Fruit fly (Drosophila melanogaster): Measurements from ENCODE around the gene CG5131.
A peak's percentile ranks its signal among the peaks of the same experiment; 100 is the strongest.

The CG5131 gene

DNA sequence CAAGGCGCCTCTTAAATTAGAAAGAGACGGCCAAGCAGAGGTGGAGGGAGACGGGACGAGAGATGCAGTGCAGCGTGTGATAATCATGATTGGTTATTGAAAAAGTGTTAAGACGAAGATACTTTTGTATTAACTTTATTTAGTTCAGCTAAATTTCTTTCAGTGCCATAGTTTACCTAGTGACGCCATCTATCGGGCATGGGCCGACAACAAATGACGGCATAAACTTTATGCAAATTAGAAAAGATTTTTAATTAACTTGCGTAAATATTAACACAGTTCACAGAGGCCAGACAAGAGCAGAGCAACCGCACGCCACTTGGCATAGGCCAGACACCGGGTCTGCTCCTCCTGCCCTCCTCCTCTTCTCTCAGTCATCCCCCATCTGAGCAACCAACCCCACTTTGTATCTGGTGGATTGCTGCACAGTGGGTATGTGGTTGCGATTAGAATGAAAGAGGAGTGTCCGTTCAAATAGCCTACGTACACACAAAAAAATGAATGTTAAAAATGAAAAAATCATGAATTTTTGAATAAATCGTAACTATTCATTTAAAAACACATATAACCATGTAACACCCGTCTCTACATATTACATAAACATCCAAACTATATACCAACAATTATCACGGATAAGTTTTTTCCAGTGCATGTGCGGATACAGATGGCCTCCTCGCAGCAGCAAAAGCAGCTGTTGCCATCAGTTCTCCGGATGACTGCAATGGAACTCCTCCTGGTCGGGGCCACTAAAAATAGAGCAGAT, 18.2 kb upstream of the CG5131 start (continued):
- TF ChIP-seq CG32006 (GFP tag; optimal IDR thresholded peaks at IDR 0.05): peak; percentile 85
- peak; percentile 54 for TF ChIP-seq lz (GFP tag; optimal IDR thresholded peaks at IDR 0.05)
- TF ChIP-seq CG10669 (GFP tag; optimal IDR thresholded peaks at IDR 0.05): peak; percentile 74
- TF ChIP-seq dac (GFP tag; optimal IDR thresholded peaks at IDR 0.05): peak; percentile 31
- peak; percentile 81 for TF ChIP-seq CG6276 (GFP tag; optimal IDR thresholded peaks at IDR 0.05)
- peak; percentile 91 for TF ChIP-seq net (GFP tag; optimal IDR thresholded peaks at IDR 0.05)
- peak; percentile 84 for TF ChIP-seq achi (GFP tag; optimal IDR thresholded peaks at IDR 0.05)
- peak; percentile 55 for TF ChIP-seq cyc (GFP tag; optimal IDR thresholded peaks at IDR 0.05)
- peak; percentile 69 for TF ChIP-seq CG8632 (GFP tag; optimal IDR thresholded peaks at IDR 0.05)
- peak; percentile 80 for TF ChIP-seq Sox14 (GFP tag; optimal IDR thresholded peaks at IDR 0.05)
- TF ChIP-seq CG11762 (GFP tag; optimal IDR thresholded peaks at IDR 0.05; ENCODE audit: insufficient read depth): peak; percentile 59
- peak; percentile 79 for TF ChIP-seq CG11294 (GFP tag; IDR thresholded peaks at IDR 0.05)
- peak; percentile 50 for TF ChIP-seq topi (GFP tag; optimal IDR thresholded peaks at IDR 0.05)
- TF ChIP-seq CG11902 (GFP tag; optimal IDR thresholded peaks at IDR 0.05): peak; percentile 45
- no peak for TF ChIP-seq svp (GFP tag)
- TF ChIP-seq fkh (GFP tag; optimal IDR thresholded peaks at IDR 0.05): no peak
- peak; percentile 57 for TF ChIP-seq CG7368 (GFP tag; optimal IDR thresholded peaks at IDR 0.05)
- TF ChIP-seq salr (GFP tag; optimal IDR thresholded peaks at IDR 0.05): peak; percentile 47 to 75
- TF ChIP-seq Ets21C (GFP tag; optimal IDR thresholded peaks at IDR 0.05): peak; percentile 22
- peak; percentile 88 for TF ChIP-seq CG10631 (GFP tag; optimal IDR thresholded peaks at IDR 0.05)
- peak; percentile 91 for TF ChIP-seq CG15336 (GFP tag; IDR thresholded peaks at IDR 0.05)
- peak; percentile 81 for TF ChIP-seq pdm3 (GFP tag; optimal IDR thresholded peaks at IDR 0.05)
- TF ChIP-seq CG31627 (GFP tag; optimal IDR thresholded peaks at IDR 0.05): peak; percentile 49
- TF ChIP-seq Lpt (GFP tag; optimal IDR thresholded peaks at IDR 0.05): peak; percentile 82
- TF ChIP-seq CG1621 (tag; optimal IDR thresholded peaks at IDR 0.05): peak; percentile 78
- peak; percentile 79 for TF ChIP-seq Eip75B (GFP tag; optimal IDR thresholded peaks at IDR 0.05)
- peak; percentile 71 for TF ChIP-seq dsx (GFP tag; optimal IDR thresholded peaks at IDR 0.05; ENCODE audit: poor library complexity, severe bottlenecking)
- TF ChIP-seq fd59A (GFP tag; optimal IDR thresholded peaks at IDR 0.05): peak; percentile 73
- peak; percentile 61 for TF ChIP-seq esn (GFP tag; optimal IDR thresholded peaks at IDR 0.05)
- TF ChIP-seq CG6163 (GFP tag; IDR thresholded peaks at IDR 0.05): peak; percentile 91; the same call in 2 of the 3 replicates
- TF ChIP-seq CG6808 (GFP tag; optimal IDR thresholded peaks at IDR 0.05): peak; percentile 68
- peak; percentile 84 for TF ChIP-seq Ets96B (tag; optimal IDR thresholded peaks at IDR 0.05)
- peak; percentile 76 for TF ChIP-seq OdsH (GFP tag; optimal IDR thresholded peaks at IDR 0.05)
- peak; percentile 47 for TF ChIP-seq CG34406 (GFP tag; optimal IDR thresholded peaks at IDR 0.05)
- TF ChIP-seq CG4318 (GFP tag; optimal IDR thresholded peaks at IDR 0.05): peak; percentile 80
- peak; percentile 80 for TF ChIP-seq acj6 (GFP tag; optimal IDR thresholded peaks at IDR 0.05)
- no peak for TF ChIP-seq Eip93F (GFP tag; optimal IDR thresholded peaks at IDR 0.05)
- TF ChIP-seq vri (GFP tag; optimal IDR thresholded peaks at IDR 0.05): no peak
- TF ChIP-seq CG16779 (tag; optimal IDR thresholded peaks at IDR 0.05): peak; percentile 54
- TF ChIP-seq CG3919 (GFP tag; optimal IDR thresholded peaks at IDR 0.05): peak; percentile 84
- peak; percentile 50 for TF ChIP-seq CG8319 (GFP tag; optimal IDR thresholded peaks at IDR 0.05)
- no peak for TF ChIP-seq ss (GFP tag; optimal IDR thresholded peaks at IDR 0.05)

Data from whole organism, prepupa.